Worm (Caenorhabditis elegans): ENCODE results near the gene daf-22.

The daf-22 gene

ce11 chrII:12401791-12402190, 23.7 kb downstream of the daf-22 start, which contains the start of gene sre-29:
Gene sre-29 (minus strand): TSS chrII:12401891.
- TF ChIP-seq egl-5 (tag; optimal IDR thresholded peaks at IDR 0.05) (no peak), ztf-4 (tag; optimal IDR thresholded peaks at IDR 0.05) (no peak), ztf-11 (tag; optimal IDR thresholded peaks at IDR 0.05) (no peak), ceh-82 (tag; optimal IDR thresholded peaks at IDR 0.05) (no peak), nhr-11 (tag; optimal IDR thresholded peaks at IDR 0.05) (no peak), elt-2 (tag; optimal IDR thresholded peaks at IDR 0.05) (no peak), mdl-1 (tag; optimal IDR thresholded peaks at IDR 0.05) (no peak), lin-15B (tag; optimal IDR thresholded peaks at IDR 0.05) (no peak), elt-3 (tag; optimal IDR thresholded peaks at IDR 0.05) (no peak), skn-1 (tag; optimal IDR thresholded peaks at IDR 0.05) (no peak), nhr-67 (tag; optimal IDR thresholded peaks at IDR 0.05) (no peak)

ce11 chrII:12397656-12398055, 27.8 kb downstream of the daf-22 start, which contains the start of gene F57G9.7:
Gene F57G9.7 (minus strand): TSS chrII:12397756.
- no peak for TF ChIP-seq lin-15B (tag; optimal IDR thresholded peaks at IDR 0.05)
- TF ChIP-seq ztf-4 (tag; optimal IDR thresholded peaks at IDR 0.05) = no peak
- no peak for TF ChIP-seq fkh-2 (tag; optimal IDR thresholded peaks at IDR 0.05)
- no peak for TF ChIP-seq ceh-16 (tag; optimal IDR thresholded peaks at IDR 0.05)
- TF ChIP-seq elt-1 (tag; optimal IDR thresholded peaks at IDR 0.05) = no peak
- no peak for TF ChIP-seq lsy-12 (tag; optimal IDR thresholded peaks at IDR 0.05)
- TF ChIP-seq pha-4 (tag; optimal IDR thresholded peaks at IDR 0.05) = no peak
- TF ChIP-seq nhr-12 (tag; optimal IDR thresholded peaks at IDR 0.05) = no peak

ce11 chrII:12394138-12394537, 31.4 kb downstream of the daf-22 start:
- no peak for TF ChIP-seq lin-39 (tag; optimal IDR thresholded peaks at IDR 0.05)
- TF ChIP-seq ceh-28 (tag; optimal IDR thresholded peaks at IDR 0.05) = peak; percentile 91
- TF ChIP-seq sea-2 (GFP tag; optimal IDR thresholded peaks at IDR 0.05) = no peak

- TF ChIP-seq eor-1 (tag; optimal IDR thresholded peaks at IDR 0.05) = no peak
- TF ChIP-seq elt-2 (tag; optimal IDR thresholded peaks at IDR 0.05) = no peak
- no peak for TF ChIP-seq mml-1 (tag; optimal IDR thresholded peaks at IDR 0.05)
Measured at ce11 chrII:12393690-12394089, 31.8 kb downstream of the daf-22 start, which contains the start of gene Y57A10B.7. Gene Y57A10B.7 (minus strand): TSS chrII:12393790.

ce11 chrII:12389783-12390182, 35.7 kb downstream of the daf-22 start, which contains the start of gene Y57A10B.6:
Gene Y57A10B.6 (plus strand): TSS chrII:12390083.
- TF ChIP-seq ztf-11 (tag; optimal IDR thresholded peaks at IDR 0.05) (no peak), pha-4 (tag; optimal IDR thresholded peaks at IDR 0.05) (no peak), unc-39 (tag; optimal IDR thresholded peaks at IDR 0.05) (no peak), mml-1 (tag; optimal IDR thresholded peaks at IDR 0.05) (no peak), aly-2 (tag; optimal IDR thresholded peaks at IDR 0.05) (no peak), fkh-10 (GFP tag; optimal IDR thresholded peaks at IDR 0.05) (no peak), ZK546.5 (tag; optimal IDR thresholded peaks at IDR 0.05) (no peak), nfya-1 (tag; optimal IDR thresholded peaks at IDR 0.05; ENCODE audit: insufficient read depth) (no peak), nhr-237 (tag; optimal IDR thresholded peaks at IDR 0.05) (no peak), snpc-4 (tag; optimal IDR thresholded peaks at IDR 0.05) (no peak), ceh-16 (tag; optimal IDR thresholded peaks at IDR 0.05) (no peak), elt-3 (tag; optimal IDR thresholded peaks at IDR 0.05) (no peak), nhr-12 (tag; optimal IDR thresholded peaks at IDR 0.05) (no peak), lin-15B (tag; optimal IDR thresholded peaks at IDR 0.05) (no peak), nhr-28 (tag; optimal IDR thresholded peaks at IDR 0.05) (no peak), nhr-25 (tag; optimal IDR thresholded peaks at IDR 0.05) (no peak), ceh-28 (tag; optimal IDR thresholded peaks at IDR 0.05) (no peak), lsy-12 (tag; optimal IDR thresholded peaks at IDR 0.05) (no peak)

- no peak for TF ChIP-seq nhr-23 (tag; optimal IDR thresholded peaks at IDR 0.05)
- TF ChIP-seq nhr-77 (tag; optimal IDR thresholded peaks at IDR 0.05) = no peak
- no peak for TF ChIP-seq mml-1 (tag; optimal IDR thresholded peaks at IDR 0.05)
- no peak for TF ChIP-seq nhr-28 (tag; optimal IDR thresholded peaks at IDR 0.05)
- TF ChIP-seq ZK546.5 (tag; optimal IDR thresholded peaks at IDR 0.05) = no peak
- TF ChIP-seq snpc-4 (tag; optimal IDR thresholded peaks at IDR 0.05) = no peak
- TF ChIP-seq fkh-10 (GFP tag; optimal IDR thresholded peaks at IDR 0.05) = no peak
- TF ChIP-seq ztf-4 (tag; optimal IDR thresholded peaks at IDR 0.05) = no peak
- TF ChIP-seq ceh-9 (tag; optimal IDR thresholded peaks at IDR 0.05) = no peak
- TF ChIP-seq lin-15B (tag; optimal IDR thresholded peaks at IDR 0.05) = no peak
- no peak for TF ChIP-seq unc-62 (GFP tag; optimal IDR thresholded peaks at IDR 0.05)
- TF ChIP-seq ceh-82 (tag; optimal IDR thresholded peaks at IDR 0.05) = no peak
- no peak for TF ChIP-seq nfya-1 (tag; optimal IDR thresholded peaks at IDR 0.05; ENCODE audit: insufficient read depth)
- TF ChIP-seq ceh-28 (tag; optimal IDR thresholded peaks at IDR 0.05) = no peak
Measured at ce11 chrII:12387980-12388379, 37.5 kb downstream of the daf-22 start, which contains the start of gene sre-41. Gene sre-41 (plus strand): TSS chrII:12388280.
